Worm (Caenorhabditis elegans) whole organism, midembryonic: ENCODE data around the gene C15C8.4.

Experiments used
- T22C8.4 ChIP-seq: fragments of 200-800 bp; sonication (Bioruptor generic); IDR thresholded peaks from 2 replicates; pipeline ENCODE4 v1.3.6; 2022; ENCODE audit warnings: missing genetic modification characterization, missing compliant biosample characterization
- cog-1 ChIP-seq: sonication (generic microtip); optimal IDR thresholded peaks from 2 replicates; lab custom pipeline; 2016; ENCODE audit warnings: missing genetic modification characterization, missing compliant biosample characterization
- flt-1 ChIP-seq: fragments of 200-800 bp; sonication (Bioruptor generic); IDR thresholded peaks from 2 replicates; pipeline ENCODE4 v1.3.6; 2022; ENCODE audit warnings: missing genetic modification characterization, missing compliant biosample characterization
- klf-2 ChIP-seq: fragments of 200-800 bp; sonication (Bioruptor generic); conservative IDR thresholded peaks from 2 replicates; pipeline ENCODE4 v1.3.6; 2022; ENCODE audit warnings: missing genetic modification reagents, missing genetic modification characterization, missing compliant biosample characterization
- med-1 ChIP-seq: sonication (generic microtip); optimal IDR thresholded peaks from 2 replicates; lab custom pipeline; 2017; ENCODE audit warnings: missing genetic modification characterization, mild to moderate bottlenecking, missing compliant biosample characterization, antibody characterized with exemption, missing genetic modification reagents; ENCODE audit not compliant: insufficient read depth
- ref-1 ChIP-seq: fragments of 200-800 bp; sonication (Bioruptor generic); conservative IDR thresholded peaks from 2 replicates; pipeline ENCODE4 v1.3.6; 2022; ENCODE audit warnings: missing genetic modification reagents, missing genetic modification characterization, missing compliant biosample characterization
- tab-1 ChIP-seq: fragments of 200-800 bp; sonication (Bioruptor generic); IDR thresholded peaks from 2 replicates; pipeline ENCODE4 v1.3.6; 2022; ENCODE audit warnings: missing genetic modification characterization, missing compliant biosample characterization
- ztf-23 ChIP-seq: fragments of 200-800 bp; sonication (Bioruptor generic); IDR thresholded peaks from 2 replicates; pipeline ENCODE4 v1.3.6; 2022; ENCODE audit warnings: missing genetic modification reagents, missing genetic modification characterization, missing compliant biosample characterization
- ztf-29 ChIP-seq: fragments of 200-800 bp; sonication (Bioruptor generic); IDR thresholded peaks from 2 replicates; pipeline ENCODE4 v1.3.6; 2022; ENCODE audit warnings: missing genetic modification reagents, missing genetic modification characterization, missing compliant biosample characterization

- TF ChIP-seq ztf-23 (GFP tag; lab: Robert Waterston, UW), result no peak
- TF ChIP-seq T22C8.4, result no peak
- TF ChIP-seq flt-1 (GFP tag; lab: Robert Waterston, UW), result no peak
- TF ChIP-seq cog-1 (tag; lab: Kevin White, UChicago), result no peak
- TF ChIP-seq klf-2 (GFP tag; lab: Robert Waterston, UW), result no peak
- no peak for TF ChIP-seq tab-1
- TF ChIP-seq ztf-29, result no peak
- no peak for TF ChIP-seq ref-1 (GFP tag; lab: Robert Waterston, UW)
- no peak for TF ChIP-seq med-1 (GFP tag; lab: Kevin White, UChicago)
These were observed 13.7 kb upstream of the C15C8.4 start, which contains the start of gene F18E2.15 for ce11 chrV:12760913-12761312.
